Fruit fly (Drosophila melanogaster) whole organism, wandering third instar larva: Measurements from ENCODE around the gene CG17666.

ENCODE experiments used
- CrebA ChIP-seq: fragments of 200-800 bp; sonication (Bioruptor generic); optimal IDR thresholded peaks from 2 replicates; lab custom pipeline; 2016; ENCODE audit warnings: missing biosample characterization, mild to moderate bottlenecking, missing genetic modification characterization, borderline replicate concordance
- GATAd ChIP-seq: sonication (Bioruptor generic); optimal IDR thresholded peaks from 2 replicates; lab custom pipeline; 2016; ENCODE audit warnings: missing biosample characterization, missing genetic modification characterization
- Hnf4 ChIP-seq: fragments of 200-800 bp; sonication (Bioruptor generic); optimal IDR thresholded peaks from 2 replicates; lab custom pipeline; 2016; ENCODE audit warnings: missing biosample characterization, mild to moderate bottlenecking, missing genetic modification characterization
- Mio ChIP-seq: sonication (Bioruptor generic); optimal IDR thresholded peaks from 2 replicates; lab custom pipeline; 2016; ENCODE audit warnings: missing biosample characterization, missing genetic modification characterization
- h ChIP-seq: fragments of 200-800 bp; sonication (Bioruptor generic); optimal IDR thresholded peaks from 3 replicates; lab custom pipeline; 2016; ENCODE audit warnings: missing biosample characterization, mild to moderate bottlenecking, missing genetic modification characterization
- psq ChIP-seq: fragments of 200-800 bp; sonication (Bioruptor generic); optimal IDR thresholded peaks from 3 replicates; lab custom pipeline; 2017; ENCODE audit warnings: missing biosample characterization, mild to moderate bottlenecking, missing genetic modification characterization, moderate library complexity
- usp ChIP-seq: fragments of >200 bp; optimal IDR thresholded peaks from 2 replicates; lab custom pipeline; 2017; ENCODE audit warnings: missing biosample characterization, missing genetic modification characterization

DNA sequence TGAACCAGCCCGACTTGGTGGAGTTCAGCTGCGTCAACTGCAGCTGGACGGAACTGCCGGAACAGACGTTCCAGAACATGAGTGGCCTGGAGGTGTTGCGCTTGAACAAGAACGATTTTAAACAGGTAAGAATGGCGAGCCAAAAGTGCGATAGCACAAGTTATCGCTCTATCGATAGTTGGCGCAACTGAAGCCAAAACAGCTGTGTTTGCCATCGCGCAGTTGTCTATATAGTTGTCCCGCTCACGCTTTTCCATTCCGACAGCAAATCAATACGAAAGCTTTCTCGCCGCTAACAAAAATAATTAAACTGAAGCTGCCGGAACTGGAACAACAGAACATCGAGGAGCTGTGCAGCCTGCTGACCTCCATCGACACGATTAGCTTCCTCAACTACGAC lies 13.4 kb downstream of the CG17666 start:
- no peak for TF ChIP-seq Mio (GFP tag; lab: Kevin White, UChicago)
- TF ChIP-seq usp (GFP tag; lab: Kevin White, UChicago) = no peak
- no peak for TF ChIP-seq Hnf4 (GFP tag; lab: Kevin White, UChicago)
- no peak for TF ChIP-seq psq
- no peak for TF ChIP-seq GATAd (GFP tag; lab: Kevin White, UChicago)
- no peak for TF ChIP-seq h (GFP tag; lab: Kevin White, UChicago)
- TF ChIP-seq CrebA (GFP tag; lab: Kevin White, UChicago) = no peak
